Fruit fly (Drosophila melanogaster): Measurements from ENCODE around the gene Trm7-34.

DNA sequence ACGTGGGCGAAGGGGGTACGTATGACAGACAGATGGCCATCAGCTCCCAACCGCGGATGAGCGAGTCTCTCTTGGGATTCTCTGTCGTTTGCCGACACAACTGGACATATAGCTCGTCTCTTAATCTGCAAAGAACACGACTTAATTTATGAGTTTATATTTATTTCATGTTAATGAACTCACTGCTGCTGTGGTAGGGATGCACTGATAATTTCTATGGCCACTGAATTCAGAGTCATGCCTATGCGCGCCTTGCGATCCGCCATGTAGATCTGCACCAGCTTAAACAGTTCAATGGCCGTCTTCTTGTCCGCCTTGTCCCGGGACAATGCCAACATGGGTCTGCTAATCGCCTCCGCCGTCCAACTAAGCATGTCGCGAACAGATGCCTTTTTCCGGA lies 48.7 kb downstream of the Trm7-34 start:
- TF ChIP-seq pad (GFP tag; optimal IDR thresholded peaks at IDR 0.05) (no peak), kay (GFP tag; ENCODE audit: borderline replicate concordance) (no peak), CG12768 (GFP tag; optimal IDR thresholded peaks at IDR 0.05) (no peak), CG7101 (tag; optimal IDR thresholded peaks at IDR 0.05) (no peak), CG11617 (GFP tag; optimal IDR thresholded peaks at IDR 0.05) (no peak), Crg-1 (GFP tag; optimal IDR thresholded peaks at IDR 0.05) (no peak), bab1 (GFP tag; optimal IDR thresholded peaks at IDR 0.05) (no peak), CG1620 (GFP tag; optimal IDR thresholded peaks at IDR 0.05) (no peak), CG33017 (tag; optimal IDR thresholded peaks at IDR 0.05) (no peak), toe (GFP tag; optimal IDR thresholded peaks at IDR 0.05) (no peak), Mnt (GFP tag; optimal IDR thresholded peaks at IDR 0.05) (no peak), CG14711 (tag; optimal IDR thresholded peaks at IDR 0.05) (no peak)
